Fruit fly (Drosophila melanogaster): ENCODE measurements around the gene Tep3.

Gene Tep3

dm6 chr2L:7703534-7703933, 929 bp downstream of the Tep3 start (continued):
- TF ChIP-seq Bgb (GFP tag; IDR thresholded peaks at IDR 0.05; ENCODE audit: partially characterized antibody) (no peak), HHEX (GFP tag; optimal IDR thresholded peaks at IDR 0.05) (peak; percentile 3), Sox102F (GFP tag; optimal IDR thresholded peaks at IDR 0.05) (peak; percentile 25), CG5180 (GFP tag; optimal IDR thresholded peaks at IDR 0.05) (no peak), CG30431 (GFP tag; optimal IDR thresholded peaks at IDR 0.05) (no peak), ind (GFP tag; optimal IDR thresholded peaks at IDR 0.05) (no peak), Sry-δ (GFP tag; optimal IDR thresholded peaks at IDR 0.05) (no peak), pho (GFP tag; optimal IDR thresholded peaks at IDR 0.05) (peak; percentile 24), NC2β (GFP tag; optimal IDR thresholded peaks at IDR 0.05) (no peak), Rfx (GFP tag; IDR thresholded peaks at IDR 0.05) (peak; percentile 50), CG33213 (GFP tag; optimal IDR thresholded peaks at IDR 0.05) (no peak), CG13287 (GFP tag; IDR thresholded peaks at IDR 0.05; ENCODE audit: partially characterized antibody) (no peak), bbx (GFP tag; IDR thresholded peaks at IDR 0.05; ENCODE audit: partially characterized antibody) (no peak), dpn (GFP tag; optimal IDR thresholded peaks at IDR 0.05) (peak in 1 of 2 experiments; percentile 42), ham (GFP tag; IDR thresholded peaks at IDR 0.05) (no peak), CG14860 (GFP tag; IDR thresholded peaks at IDR 0.05; ENCODE audit: partially characterized antibody) (no peak), CG6854 (GFP tag; optimal IDR thresholded peaks at IDR 0.05) (no peak), phol (tag; optimal IDR thresholded peaks at IDR 0.05) (no peak), prd (optimal IDR thresholded peaks at IDR 0.05) (no peak), prd (GFP tag; IDR thresholded peaks at IDR 0.05) (peak; percentile 19; the same call in 1 of the 3 replicates), slbo (GFP tag; IDR thresholded peaks at IDR 0.05) (peak; percentile 35), zen2 (GFP tag; IDR thresholded peaks at IDR 0.05; ENCODE audit: partially characterized antibody) (no peak), Fer1 (GFP tag; optimal IDR thresholded peaks at IDR 0.05) (no peak), sug (tag; optimal IDR thresholded peaks at IDR 0.05) (no peak), fd3F (GFP tag; optimal IDR thresholded peaks at IDR 0.05) (peak; percentile 11), Sox100B (GFP tag; optimal IDR thresholded peaks at IDR 0.05) (no peak), CG15514 (GFP tag; optimal IDR thresholded peaks at IDR 0.05) (peak; percentile 7), CG11723 (GFP tag; optimal IDR thresholded peaks at IDR 0.05) (no peak), trh (GFP tag; optimal IDR thresholded peaks at IDR 0.05) (no peak), CG14441 (GFP tag; IDR thresholded peaks at IDR 0.05) (0 out of 2 replicates have a peak, but pooled peaks have one; percentile 22), eve (GFP tag; optimal IDR thresholded peaks at IDR 0.05) (peak in 1 of 2 experiments; percentile 44), Hmr (GFP tag; optimal IDR thresholded peaks at IDR 0.05) (peak; percentile 35), grau (tag; optimal IDR thresholded peaks at IDR 0.05) (peak; percentile 57), sr (GFP tag; IDR thresholded peaks at IDR 0.05) (peak; percentile 60; the same call in 2 of the 3 replicates), CG14710 (tag; optimal IDR thresholded peaks at IDR 0.05) (no peak), CG17186 (GFP tag; optimal IDR thresholded peaks at IDR 0.05) (no peak), Dp (GFP tag; optimal IDR thresholded peaks at IDR 0.05) (no peak), CTCF (GFP tag; optimal IDR thresholded peaks at IDR 0.05) (no peak), CG11456 (GFP tag; IDR thresholded peaks at IDR 0.05) (no peak), CG8944 (GFP tag; optimal IDR thresholded peaks at IDR 0.05) (no peak), crc (GFP tag; optimal IDR thresholded peaks at IDR 0.05) (no peak), CG3995 (GFP tag; optimal IDR thresholded peaks at IDR 0.05) (no peak), zfh1 (GFP tag; IDR thresholded peaks at IDR 0.05) (0 out of 3 replicates have a peak, but pooled peaks have one; percentile 12), lmd (GFP tag; IDR thresholded peaks at IDR 0.05) (no peak; the same call in 1 of the 2 replicates), NfI (GFP tag; optimal IDR thresholded peaks at IDR 0.05) (peak; percentile 45), btn (GFP tag; optimal IDR thresholded peaks at IDR 0.05) (no peak), CG8290 (GFP tag; optimal IDR thresholded peaks at IDR 0.05) (no peak), CG8290 (tag; optimal IDR thresholded peaks at IDR 0.05) (no peak), CG10543 (GFP tag; optimal IDR thresholded peaks at IDR 0.05) (no peak), CG32767 (GFP tag; IDR thresholded peaks at IDR 0.05) (peak; percentile 45; the same call in 1 of the 2 replicates), CG15269 (tag; optimal IDR thresholded peaks at IDR 0.05) (peak; percentile 53), Dip3 (GFP tag; optimal IDR thresholded peaks at IDR 0.05) (no peak)

All from whole organism, embryonic.